Fruit fly (Drosophila melanogaster) S2 (cell line): ENCODE measurements around the gene CG31601.

Source experiments
- CG8478 ChIP-seq: fragments of >200 bp; optimal IDR thresholded peaks from 2 replicates; lab custom pipeline; 2018
- CTCF ChIP-seq, 2 experiments: fragments of >200 bp; optimal IDR thresholded peaks; 2 replicates each; lab custom pipeline; 2018

- no peak for TF ChIP-seq CG8478 (lab: Kevin White, UChicago)
- TF ChIP-seq CTCF (optimal IDR thresholded peaks at IDR 0.05; lab: Kevin White, UChicago) = no peak
Observed at dm6 chr2L:22037560-22037959, 6.1 kb downstream of the CG31601 start, which contains the start of gene Grl40a.
